Fruit fly (Drosophila melanogaster): ENCODE measurements around the gene Cpr65Eb.

The Cpr65Eb gene

DNA sequence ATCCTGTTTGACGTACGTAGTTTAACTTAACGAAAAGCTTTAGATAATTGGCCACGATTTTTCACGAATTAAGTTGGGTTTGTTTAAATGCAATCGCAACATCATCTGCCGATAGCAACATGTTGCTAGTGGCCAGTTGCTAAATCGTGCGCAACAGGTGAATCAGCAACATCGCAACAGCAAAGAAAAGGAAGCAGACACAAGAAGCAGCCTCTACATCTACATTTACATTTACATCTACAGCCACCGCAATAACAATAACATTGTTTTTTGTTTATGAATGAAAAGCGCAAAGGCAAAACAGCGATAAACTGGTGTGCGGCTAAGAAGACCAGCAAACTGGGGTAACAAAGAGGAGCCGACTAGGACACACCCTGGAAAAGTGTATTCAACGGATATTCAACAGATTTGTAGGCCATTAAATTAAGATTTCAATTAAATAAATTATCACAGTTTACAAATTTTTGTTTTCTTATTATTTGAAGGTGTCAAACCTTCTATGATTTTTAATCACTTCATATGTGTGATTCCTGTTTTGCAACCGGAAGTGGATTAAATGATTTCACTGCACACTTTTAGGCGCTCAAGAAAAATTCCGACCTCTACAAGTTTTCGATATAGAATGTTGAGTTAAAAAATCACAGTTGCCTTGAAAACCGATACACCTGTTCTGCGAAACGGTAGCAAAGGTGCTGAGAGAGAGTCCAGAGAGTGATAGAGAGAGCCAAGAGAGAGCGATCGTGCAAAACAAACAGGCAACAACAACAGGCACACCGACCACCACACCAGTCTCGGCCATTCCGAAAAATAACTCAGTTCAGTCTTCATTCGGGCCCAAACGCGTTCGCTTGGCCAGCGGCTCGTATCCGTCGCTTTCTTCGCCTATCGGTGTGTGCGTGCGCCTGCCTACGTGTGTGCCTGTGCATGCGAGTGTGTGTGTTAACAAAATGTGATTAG, 45.4 kb upstream of the Cpr65Eb start, which contains the start of gene melt (continued):
- TF ChIP-seq CG4820 (GFP tag; optimal IDR thresholded peaks at IDR 0.05) (peak; percentile 85), CG12071 (GFP tag; optimal IDR thresholded peaks at IDR 0.05) (peak; percentile 35), CG2116 (GFP tag; optimal IDR thresholded peaks at IDR 0.05) (peak; percentile 71), sug (tag; optimal IDR thresholded peaks at IDR 0.05) (peak; percentile 82), tap (tag; optimal IDR thresholded peaks at IDR 0.05) (peak; percentile 55), CG17802 (tag; optimal IDR thresholded peaks at IDR 0.05) (peak; percentile 46), shn (GFP tag; optimal IDR thresholded peaks at IDR 0.05) (peak; percentile 87), gfzf (GFP tag; optimal IDR thresholded peaks at IDR 0.05) (no peak), Gug (GFP tag; IDR thresholded peaks at IDR 0.05) (peak; percentile 50; the same call in 1 of the 4 replicates), ranshi (GFP tag; IDR thresholded peaks at IDR 0.05) (peak; percentile 50; the same call in 1 of the 2 replicates), gsb (GFP tag; IDR thresholded peaks at IDR 0.05) (peak; percentile 55), Neu2 (GFP tag; optimal IDR thresholded peaks at IDR 0.05; ENCODE audit: borderline replicate concordance) (peak; percentile 23), Eip74EF (GFP tag; optimal IDR thresholded peaks at IDR 0.05) (peak in 1 of 2 experiments; percentile 87), CG7987 (GFP tag; optimal IDR thresholded peaks at IDR 0.05) (peak; percentile 32), ham (GFP tag; IDR thresholded peaks at IDR 0.05) (peak; percentile 33; the same call in 1 of the 2 replicates), CG32532 (GFP tag; IDR thresholded peaks at IDR 0.05) (peak; percentile 80), ssp (GFP tag; IDR thresholded peaks at IDR 0.05) (peak; percentile 85), stc (GFP tag; IDR thresholded peaks at IDR 0.05) (0 out of 2 replicates have a peak, but pooled peaks have one; percentile 41), trem (tag; optimal IDR thresholded peaks at IDR 0.05) (peak; percentile 72), CG30020 (tag; optimal IDR thresholded peaks at IDR 0.05) (peak; percentile 49), nom (GFP tag; optimal IDR thresholded peaks at IDR 0.05) (peak; percentile 65), vnd (GFP tag; IDR thresholded peaks at IDR 0.05; ENCODE audit: partially characterized antibody) (peak; percentile 33; the same call in 1 of the 3 replicates), dpn (GFP tag; optimal IDR thresholded peaks at IDR 0.05) (peak; percentile 87 to 92), Asciz (GFP tag; optimal IDR thresholded peaks at IDR 0.05) (peak; percentile 81), Dip2 (GFP tag; IDR thresholded peaks at IDR 0.05) (no peak), Dll (GFP tag; IDR thresholded peaks at IDR 0.05; ENCODE audit: partially characterized antibody) (no peak), twi (tag; optimal IDR thresholded peaks at IDR 0.05) (peak; percentile 81), CG6765 (GFP tag; optimal IDR thresholded peaks at IDR 0.05) (peak; percentile 58), CG8359 (GFP tag; optimal IDR thresholded peaks at IDR 0.05; ENCODE audit: borderline replicate concordance) (peak; percentile 66), fu2 (GFP tag; optimal IDR thresholded peaks at IDR 0.05) (peak; percentile 88), CG6791 (GFP tag; IDR thresholded peaks at IDR 0.05; ENCODE audit: partially characterized antibody) (no peak; the same call in 2 of the 3 replicates), CG6689 (GFP tag; IDR thresholded peaks at IDR 0.05) (peak; percentile 90), CG10209 (GFP tag; optimal IDR thresholded peaks at IDR 0.05) (peak; percentile 91), CG2199 (GFP tag; IDR thresholded peaks at IDR 0.05) (no peak), schlank (tag; optimal IDR thresholded peaks at IDR 0.05) (peak; percentile 37), Mes4 (GFP tag; optimal IDR thresholded peaks at IDR 0.05) (peak; percentile 84), CG7928 (GFP tag; optimal IDR thresholded peaks at IDR 0.05) (peak; percentile 61), grn (GFP tag; optimal IDR thresholded peaks at IDR 0.05) (peak; percentile 24), CG7786 (GFP tag; optimal IDR thresholded peaks at IDR 0.05) (peak; percentile 90), CG4854 (GFP tag; optimal IDR thresholded peaks at IDR 0.05) (peak; percentile 82), HLH4C (GFP tag; IDR thresholded peaks at IDR 0.05; ENCODE audit: partially characterized antibody) (no peak), CG31365 (tag; optimal IDR thresholded peaks at IDR 0.05) (no peak), CG7963 (GFP tag; IDR thresholded peaks at IDR 0.05; ENCODE audit: partially characterized antibody) (no peak), bbx (GFP tag; IDR thresholded peaks at IDR 0.05; ENCODE audit: partially characterized antibody) (peak; percentile 49; the same call in 1 of the 2 replicates), zfh1 (GFP tag; IDR thresholded peaks at IDR 0.05) (no peak; the same call in 1 of the 3 replicates), HmgD (GFP tag; optimal IDR thresholded peaks at IDR 0.05) (peak; percentile 42)

Measured in whole organism, embryonic.